Worm (Caenorhabditis elegans): ENCODE results near the gene rab-21.

rab-21 gene

ce11 chrII:8714913-8715447 is at the start of gene rab-21, which contains the start of gene T01B7.13:
Gene rab-21, minus strand, starts transcription at chrII:8715013.
Gene T01B7.13, plus strand, starts transcription at chrII:8715397.
- TF ChIP-seq ceh-28 (tag; optimal IDR thresholded peaks at IDR 0.05) (no peak), fkh-10 (GFP tag; optimal IDR thresholded peaks at IDR 0.05) (no peak), nhr-43 (tag; optimal IDR thresholded peaks at IDR 0.05; ENCODE audit: poor library complexity, severe bottlenecking) (no peak), elt-1 (tag; optimal IDR thresholded peaks at IDR 0.05) (no peak), mml-1 (tag; optimal IDR thresholded peaks at IDR 0.05) (no peak), nfya-1 (tag; optimal IDR thresholded peaks at IDR 0.05; ENCODE audit: insufficient read depth) (no peak), fos-1 (tag; optimal IDR thresholded peaks at IDR 0.05) (no peak), nhr-25 (tag; optimal IDR thresholded peaks at IDR 0.05) (no peak), nhr-11 (tag; optimal IDR thresholded peaks at IDR 0.05) (no peak), hmg-11 (tag; optimal IDR thresholded peaks at IDR 0.05) (no peak), ama-1 (optimal IDR thresholded peaks at IDR 0.05) (no peak), lsy-12 (tag; optimal IDR thresholded peaks at IDR 0.05) (no peak), lin-15B (tag; optimal IDR thresholded peaks at IDR 0.05) (no peak)

- TF ChIP-seq pqm-1 (tag; optimal IDR thresholded peaks at IDR 0.05) = no peak
- no peak for TF ChIP-seq nhr-237 (tag; optimal IDR thresholded peaks at IDR 0.05)
- TF ChIP-seq nhr-67 (tag; optimal IDR thresholded peaks at IDR 0.05) = no peak
- no peak for TF ChIP-seq fkh-2 (tag; optimal IDR thresholded peaks at IDR 0.05)
- TF ChIP-seq pha-4 (tag; optimal IDR thresholded peaks at IDR 0.05) = no peak
- no peak for TF ChIP-seq ceh-82 (tag; optimal IDR thresholded peaks at IDR 0.05)
- TF ChIP-seq ceh-16 (tag; optimal IDR thresholded peaks at IDR 0.05) = no peak
- TF ChIP-seq jun-1 (tag; optimal IDR thresholded peaks at IDR 0.05) = no peak
- TF ChIP-seq ztf-11 (tag; optimal IDR thresholded peaks at IDR 0.05) = no peak
- TF ChIP-seq nhr-11 (tag; optimal IDR thresholded peaks at IDR 0.05) = no peak
- no peak for TF ChIP-seq nhr-43 (tag; optimal IDR thresholded peaks at IDR 0.05; ENCODE audit: poor library complexity, severe bottlenecking)
- no peak for TF ChIP-seq egl-5 (tag; optimal IDR thresholded peaks at IDR 0.05)
- no peak for TF ChIP-seq elt-2 (tag; optimal IDR thresholded peaks at IDR 0.05)
- TF ChIP-seq mml-1 (tag; optimal IDR thresholded peaks at IDR 0.05) = no peak
- no peak for TF ChIP-seq ZK546.5 (tag; optimal IDR thresholded peaks at IDR 0.05)
- no peak for TF ChIP-seq lsy-12 (tag; optimal IDR thresholded peaks at IDR 0.05)
These were observed 49.5 kb upstream of the rab-21 start for ce11 chrII:8764332-8764731.

ce11 chrII:8763367-8763766 is 48.6 kb upstream of the rab-21 start:
- TF ChIP-seq R02D3.7 (tag; optimal IDR thresholded peaks at IDR 0.05) (no peak), daf-12 (tag; optimal IDR thresholded peaks at IDR 0.05) (no peak), ceh-28 (tag; optimal IDR thresholded peaks at IDR 0.05) (no peak), ztf-4 (tag; optimal IDR thresholded peaks at IDR 0.05) (no peak), ceh-16 (tag; optimal IDR thresholded peaks at IDR 0.05) (no peak), mml-1 (tag; optimal IDR thresholded peaks at IDR 0.05) (no peak), egl-27 (tag; optimal IDR thresholded peaks at IDR 0.05) (no peak), pha-4 (tag; optimal IDR thresholded peaks at IDR 0.05) (no peak), ztf-11 (tag; optimal IDR thresholded peaks at IDR 0.05) (no peak)

- TF ChIP-seq ama-1 (optimal IDR thresholded peaks at IDR 0.05) = no peak
- no peak for TF ChIP-seq unc-39 (tag; optimal IDR thresholded peaks at IDR 0.05)
- TF ChIP-seq mdl-1 (tag; optimal IDR thresholded peaks at IDR 0.05) = no peak
- TF ChIP-seq elt-2 (tag; optimal IDR thresholded peaks at IDR 0.05) = peak; percentile 56
- TF ChIP-seq egl-5 (tag; optimal IDR thresholded peaks at IDR 0.05) = no peak
- peak; percentile 20 for TF ChIP-seq pha-4 (tag; optimal IDR thresholded peaks at IDR 0.05)
- no peak for TF ChIP-seq nhr-67 (tag; optimal IDR thresholded peaks at IDR 0.05)
- no peak for TF ChIP-seq R02D3.7 (tag; optimal IDR thresholded peaks at IDR 0.05)
These were observed 46.9 kb upstream of the rab-21 start for ce11 chrII:8761739-8762138.

ce11 chrII:8759493-8759892 is 44.7 kb upstream of the rab-21 start, which contains the start of gene fut-1:
Gene fut-1, minus strand, starts transcription at chrII:8759593.
- no peak for TF ChIP-seq ceh-82 (tag; optimal IDR thresholded peaks at IDR 0.05)

ce11 chrII:8755270-8755669 is 40.5 kb upstream of the rab-21 start, which contains the start of gene K08F8.7:
Gene K08F8.7, minus strand, starts transcription at chrII:8755370.
- TF ChIP-seq ztf-4 (tag; optimal IDR thresholded peaks at IDR 0.05) = no peak
- TF ChIP-seq nhr-237 (tag; optimal IDR thresholded peaks at IDR 0.05) = no peak
- TF ChIP-seq nfya-1 (tag; optimal IDR thresholded peaks at IDR 0.05; ENCODE audit: insufficient read depth) = no peak
- TF ChIP-seq nhr-77 (tag; optimal IDR thresholded peaks at IDR 0.05) = no peak
- TF ChIP-seq ceh-82 (tag; optimal IDR thresholded peaks at IDR 0.05) = no peak
